Worm (Caenorhabditis elegans): Measurements from ENCODE around the gene wrt-10.

ce11 chrII:7493599-7493998 is 40.8 kb downstream of the wrt-10 start, which contains the start of gene nas-23:
- TF ChIP-seq C34B4.2 (tag; optimal IDR thresholded peaks at IDR 0.05): no peak
- no peak for TF ChIP-seq sup-37 (GFP tag; optimal IDR thresholded peaks at IDR 0.05)
- TF ChIP-seq elt-3 (tag; optimal IDR thresholded peaks at IDR 0.05): no peak
- TF ChIP-seq nhr-12 (tag; optimal IDR thresholded peaks at IDR 0.05): no peak
- TF ChIP-seq fos-1 (tag; optimal IDR thresholded peaks at IDR 0.05): no peak
- no peak for TF ChIP-seq ztf-11 (tag; optimal IDR thresholded peaks at IDR 0.05)
